Worm (Caenorhabditis elegans) whole organism, L1 larva: ENCODE data around the gene acs-21.

Experiments used
- aha-1 ChIP-seq: fragments of 150-350 bp; optimal IDR thresholded peaks from 2 replicates; lab custom pipeline; 2014; ENCODE audit warnings: missing biosample characterization, missing genetic modification characterization
- nhr-84 ChIP-seq: sonication (generic microtip); optimal IDR thresholded peaks from 2 replicates; lab custom pipeline; 2017; ENCODE audit warnings: missing biosample characterization, missing genetic modification characterization
- rnt-1 ChIP-seq: sonication (generic microtip); optimal IDR thresholded peaks from 2 replicates; lab custom pipeline; 2016; ENCODE audit warnings: mild to moderate bottlenecking, missing genetic modification characterization, moderate library complexity, missing compliant biosample characterization

- TF ChIP-seq nhr-84 (no peak), aha-1 (no peak), rnt-1 (tag; lab: Kevin White, UChicago) (no peak)
Measured at ce11 chrV:3128803-3129202, 39.9 kb downstream of the acs-21 start, which contains the start of gene tat-6.
